Worm (Caenorhabditis elegans) whole organism, young adult: ENCODE measurements around the gene Y97E10AR.3.

Source experiments
- B0019.2 ChIP-seq: fragments of 200-800 bp; sonication (Bioruptor generic); conservative IDR thresholded peaks from 2 replicates; pipeline ENCODE4 v1.3.6; 2022; ENCODE audit warnings: missing genetic modification reagents, missing genetic modification characterization, missing compliant biosample characterization
- D2030.7 ChIP-seq: fragments of 200-800 bp; sonication (Bioruptor generic); IDR thresholded peaks from 2 replicates; pipeline ENCODE4 v1.3.6; 2022; ENCODE audit warnings: missing genetic modification reagents, missing genetic modification characterization, missing compliant biosample characterization
- F23B12.7 ChIP-seq: sonication (generic microtip); optimal IDR thresholded peaks from 2 replicates; lab custom pipeline; 2017; ENCODE audit warnings: missing genetic modification characterization, mild to moderate bottlenecking, missing compliant biosample characterization, antibody characterized with exemption, moderate library complexity; ENCODE audit not compliant: insufficient read depth
- F33H1.4 ChIP-seq: fragments of 200-800 bp; sonication (Bioruptor generic); IDR thresholded peaks from 2 replicates; pipeline ENCODE4 v1.3.6; 2022; ENCODE audit warnings: missing genetic modification reagents, missing genetic modification characterization, missing compliant biosample characterization
- F49E8.2 ChIP-seq: sonication (generic microtip); optimal IDR thresholded peaks from 3 replicates; lab custom pipeline; 2017; ENCODE audit warnings: missing genetic modification characterization, mild to moderate bottlenecking, missing compliant biosample characterization, antibody characterized with exemption, moderate library complexity; ENCODE audit not compliant: insufficient read depth
- Y53G8AR.9 ChIP-seq: fragments of 200-800 bp; sonication (Bioruptor generic); conservative IDR thresholded peaks from 2 replicates; pipeline ENCODE4 v1.3.6; 2022; ENCODE audit warnings: missing genetic modification reagents, missing genetic modification characterization, missing compliant biosample characterization
- Y79H2A.3 ChIP-seq: fragments of 200-800 bp; sonication (Bioruptor generic); conservative IDR thresholded peaks from 2 replicates; pipeline ENCODE4 v1.3.6; 2022; ENCODE audit warnings: missing genetic modification reagents, missing genetic modification characterization, missing compliant biosample characterization
- Y95B8A.8 ChIP-seq: fragments of 200-800 bp; sonication (Bioruptor generic); IDR thresholded peaks from 2 replicates; pipeline ENCODE4 v1.3.6; 2022; ENCODE audit warnings: missing genetic modification reagents, missing genetic modification characterization, missing compliant biosample characterization
- aptf-2 ChIP-seq: fragments of 200-800 bp; sonication (Bioruptor generic); conservative IDR thresholded peaks from 2 replicates; pipeline ENCODE4 v1.3.6; 2022; ENCODE audit warnings: missing genetic modification reagents, missing genetic modification characterization, missing compliant biosample characterization
- attf-3 ChIP-seq: fragments of 200-800 bp; sonication (Bioruptor generic); conservative IDR thresholded peaks from 2 replicates; pipeline ENCODE4 v1.3.6; 2022; ENCODE audit warnings: missing genetic modification reagents, missing genetic modification characterization, missing compliant biosample characterization
- attf-5 ChIP-seq: fragments of 200-800 bp; sonication (Bioruptor generic); optimal IDR thresholded peaks from 2 replicates; lab custom pipeline; 2018; ENCODE audit warnings: mild to moderate bottlenecking, missing genetic modification characterization, missing compliant biosample characterization
- cebp-2 ChIP-seq: fragments of 200-800 bp; sonication (Bioruptor generic); IDR thresholded peaks from 2 replicates; pipeline ENCODE4 v1.3.6; 2022; ENCODE audit warnings: missing genetic modification characterization, missing compliant biosample characterization
- ceh-91 ChIP-seq: fragments of 200-800 bp; sonication (Bioruptor generic); IDR thresholded peaks from 2 replicates; pipeline ENCODE4 v1.3.6; 2022; ENCODE audit warnings: missing genetic modification reagents, missing genetic modification characterization, missing compliant biosample characterization
- dpl-1 ChIP-seq: fragments of 150-350 bp; optimal IDR thresholded peaks from 2 replicates; lab custom pipeline; 2014; ENCODE audit warnings: missing biosample characterization, missing genetic modification reagents, missing genetic modification characterization
- ekl-4 ChIP-seq: fragments of 200-800 bp; sonication (Bioruptor generic); IDR thresholded peaks from 2 replicates; pipeline ENCODE4 v1.3.6; 2022; ENCODE audit warnings: missing genetic modification reagents, missing genetic modification characterization, missing compliant biosample characterization
- hlh-26 ChIP-seq: fragments of 200-800 bp; sonication (Bioruptor generic); conservative IDR thresholded peaks from 2 replicates; pipeline ENCODE4 v1.3.6; 2022; ENCODE audit warnings: missing genetic modification reagents, missing genetic modification characterization, missing compliant biosample characterization
- hmg-1.2 ChIP-seq: fragments of 200-800 bp; sonication (Bioruptor generic); IDR thresholded peaks from 2 replicates; pipeline ENCODE4 v1.3.6; 2022; ENCODE audit warnings: missing genetic modification reagents, missing genetic modification characterization, missing compliant biosample characterization
- hsf-1 ChIP-seq: fragments of 200-800 bp; sonication (Bioruptor generic); IDR thresholded peaks from 2 replicates; pipeline ENCODE4 v1.3.6; 2022; ENCODE audit warnings: missing genetic modification reagents, missing genetic modification characterization, missing compliant biosample characterization
- let-526 ChIP-seq: fragments of 200-800 bp; sonication (Bioruptor generic); IDR thresholded peaks from 2 replicates; pipeline ENCODE4 v1.3.6; 2022; ENCODE audit warnings: missing genetic modification reagents, missing genetic modification characterization, missing compliant biosample characterization
- lin-26 ChIP-seq: fragments of 200-800 bp; sonication (Bioruptor generic); IDR thresholded peaks from 2 replicates; pipeline ENCODE4 v1.3.6; 2022; ENCODE audit warnings: missing genetic modification reagents, missing genetic modification characterization, missing compliant biosample characterization
- lin-35 ChIP-seq, 3 experiments: fragments of 150-350 bp in 2 of 3; sonication (generic microtip) in 1 of 3; optimal IDR thresholded peaks; 2 replicates each; lab custom pipeline; 2014 to 2018; ENCODE audit warnings: missing biosample characterization in 3 of 3, missing genetic modification characterization in 3 of 3, missing genetic modification reagents in 3 of 3
- lin-40 ChIP-seq: sonication (generic microtip); optimal IDR thresholded peaks from 2 replicates; lab custom pipeline; 2016; ENCODE audit warnings: missing genetic modification characterization, mild to moderate bottlenecking, missing compliant biosample characterization, missing genotype, missing genetic modification reagents
- lin-54 ChIP-seq: fragments of 200-800 bp; sonication (Bioruptor generic); optimal IDR thresholded peaks from 2 replicates; lab custom pipeline; 2018; ENCODE audit warnings: mild to moderate bottlenecking, missing genetic modification characterization, missing compliant biosample characterization
- lsy-27 ChIP-seq: sonication (generic microtip); optimal IDR thresholded peaks from 2 replicates; lab custom pipeline; 2017; ENCODE audit warnings: missing genetic modification characterization, mild to moderate bottlenecking, missing compliant biosample characterization, antibody characterized with exemption, missing genotype, borderline replicate concordance; ENCODE audit not compliant: insufficient read depth
- madf-10 ChIP-seq: sonication (generic microtip); optimal IDR thresholded peaks from 2 replicates; lab custom pipeline; 2016; ENCODE audit warnings: mild to moderate bottlenecking, missing genetic modification characterization, missing compliant biosample characterization
- madf-3 ChIP-seq: fragments of 200-800 bp; sonication (Bioruptor generic); IDR thresholded peaks from 2 replicates; pipeline ENCODE4 v1.3.6; 2022; ENCODE audit warnings: missing genetic modification reagents, missing genetic modification characterization, missing compliant biosample characterization
- madf-6 ChIP-seq: fragments of 200-800 bp; sonication (Bioruptor generic); IDR thresholded peaks from 2 replicates; pipeline ENCODE4 v1.3.6; 2022; ENCODE audit warnings: missing genetic modification reagents, missing genetic modification characterization, missing compliant biosample characterization
- madf-8 ChIP-seq: fragments of 200-800 bp; sonication (Bioruptor generic); conservative IDR thresholded peaks from 2 replicates; pipeline ENCODE4 v1.3.6; 2022; ENCODE audit warnings: missing genetic modification reagents, missing genetic modification characterization, missing compliant biosample characterization
- nfya-1 ChIP-seq: sonication (generic microtip); optimal IDR thresholded peaks from 2 replicates; lab custom pipeline; 2017; ENCODE audit warnings: antibody characterized with exemption, missing compliant biosample characterization, missing genetic modification characterization, borderline replicate concordance; ENCODE audit not compliant: insufficient read depth
- nfyb-1 ChIP-seq: fragments of 200-800 bp; sonication (Bioruptor generic); IDR thresholded peaks from 2 replicates; pipeline ENCODE4 v1.3.6; 2022; ENCODE audit warnings: missing genetic modification reagents, missing genetic modification characterization, missing compliant biosample characterization
- nhr-120 ChIP-seq: fragments of 200-800 bp; sonication (Bioruptor generic); IDR thresholded peaks from 2 replicates; pipeline ENCODE4 v1.3.6; 2022; ENCODE audit warnings: missing genetic modification characterization, missing compliant biosample characterization
- nhr-90 ChIP-seq: sonication (generic microtip); optimal IDR thresholded peaks from 2 replicates; lab custom pipeline; 2016; ENCODE audit warnings: missing genotype, mild to moderate bottlenecking, missing genetic modification characterization, missing compliant biosample characterization
- pbrm-1 ChIP-seq: fragments of 200-800 bp; sonication (Bioruptor generic); IDR thresholded peaks from 2 replicates; pipeline ENCODE4 v1.3.6; 2022; ENCODE audit warnings: missing genetic modification reagents, missing genetic modification characterization, missing compliant biosample characterization
- rec-8 ChIP-seq, 2 experiments: sonication (generic microtip); optimal IDR thresholded peaks; 2 replicates each; lab custom pipeline; 2016; ENCODE audit warnings: mild to moderate bottlenecking in 2 of 2, missing genetic modification characterization in 2 of 2, missing genetic modification reagents in 2 of 2, missing genotype in 2 of 2, missing biosample characterization in 1 of 2, missing compliant biosample characterization in 1 of 2, moderate library complexity in 1 of 2
- snpc-1.1 ChIP-seq: sonication (generic microtip); optimal IDR thresholded peaks from 2 replicates; lab custom pipeline; 2017; ENCODE audit warnings: missing genetic modification characterization, mild to moderate bottlenecking, missing compliant biosample characterization, antibody characterized with exemption, moderate library complexity, missing genotype, missing genetic modification reagents; ENCODE audit not compliant: insufficient read depth
- snpc-1.3 ChIP-seq: sonication (generic microtip); optimal IDR thresholded peaks from 2 replicates; lab custom pipeline; 2017; ENCODE audit warnings: missing genetic modification characterization, mild to moderate bottlenecking, missing compliant biosample characterization, antibody characterized with exemption, moderate library complexity, missing genotype, missing genetic modification reagents; ENCODE audit not compliant: insufficient read depth
- snpc-3.4 ChIP-seq: sonication (generic microtip); optimal IDR thresholded peaks from 2 replicates; lab custom pipeline; 2017; ENCODE audit warnings: missing genetic modification characterization, mild to moderate bottlenecking, missing compliant biosample characterization, antibody characterized with exemption, moderate library complexity, missing genotype, missing genetic modification reagents
- snpc-4 ChIP-seq, 5 experiments: fragments of 150-350 bp in 1 of 5; sonication (generic microtip) in 4 of 5; optimal IDR thresholded peaks; 2 replicates each; lab custom pipeline; 2014 to 2018; ENCODE audit warnings: missing genetic modification characterization in 5 of 5, missing biosample characterization in 3 of 5, antibody characterized with exemption in 2 of 5, mild to moderate bottlenecking in 2 of 5, missing compliant biosample characterization in 2 of 5, missing genotype in 2 of 5, moderate library complexity in 2 of 5, missing genetic modification reagents in 1 of 5
- tbp1 ChIP-seq: fragments of 200-800 bp; sonication (Bioruptor generic); optimal IDR thresholded peaks from 2 replicates; lab custom pipeline; 2018; ENCODE audit warnings: mild to moderate bottlenecking, missing genetic modification characterization, missing compliant biosample characterization
- tbx-9 ChIP-seq: sonication (generic microtip); optimal IDR thresholded peaks from 2 replicates; lab custom pipeline; 2016; ENCODE audit warnings: borderline replicate concordance, missing genetic modification characterization, inconsistent platforms, missing compliant biosample characterization
- tlf-1 ChIP-seq: fragments of 200-800 bp; sonication (Bioruptor generic); optimal IDR thresholded peaks from 2 replicates; lab custom pipeline; 2018; ENCODE audit warnings: mild to moderate bottlenecking, missing genetic modification characterization, missing compliant biosample characterization
- xnd-1 ChIP-seq: sonication (generic microtip); optimal IDR thresholded peaks from 2 replicates; lab custom pipeline; 2016; ENCODE audit warnings: missing genotype, missing genetic modification reagents, missing genetic modification characterization, missing compliant biosample characterization
- ztf-18 ChIP-seq: sonication (generic microtip); optimal IDR thresholded peaks from 2 replicates; lab custom pipeline; 2016; ENCODE audit warnings: missing genotype, mild to moderate bottlenecking, missing genetic modification characterization, missing compliant biosample characterization
- ztf-22 ChIP-seq: fragments of 200-800 bp; sonication (Bioruptor generic); optimal IDR thresholded peaks from 2 replicates; lab custom pipeline; 2018; ENCODE audit warnings: mild to moderate bottlenecking, missing genetic modification characterization, moderate library complexity, missing compliant biosample characterization

Y97E10AR.3 gene

ce11 chrV:8028825-8029489, 21.6 kb upstream of the Y97E10AR.3 start, which contains the start of gene oma-2:
Gene oma-2, plus strand, starts transcription at chrV:8029439.
- TF ChIP-seq madf-10 (tag; lab: Kevin White, UChicago), result no peak
- 0 out of 2 replicates have a peak, but pooled peaks have one; percentile 33 for TF ChIP-seq nfyb-1 (GFP tag; lab: Robert Waterston, UW)
- TF ChIP-seq dpl-1 (GFP tag; lab: Kevin White, UChicago), result peak; percentile 36
- peak; percentile 58 for TF ChIP-seq lin-54 (GFP tag; lab: Kevin White, UChicago)
- TF ChIP-seq cebp-2 (GFP tag; lab: Robert Waterston, UW), result no peak
- no peak for TF ChIP-seq lin-40
- TF ChIP-seq F49E8.2, result peak; percentile 76
- no peak for TF ChIP-seq rec-8 (tag; optimal IDR thresholded peaks at IDR 0.05; lab: Kevin White, UChicago)
- peak; percentile 37; the same call in 1 of the 2 replicates for TF ChIP-seq pbrm-1 (GFP tag; lab: Robert Waterston, UW)
- 0 out of 2 replicates have a peak, but pooled peaks have one; percentile 22 for TF ChIP-seq B0019.2
- TF ChIP-seq madf-8 (GFP tag; lab: Robert Waterston, UW), result peak; percentile 95
- TF ChIP-seq hsf-1 (GFP tag; lab: Robert Waterston, UW), result peak; percentile 90
- TF ChIP-seq nhr-90 (tag; lab: Kevin White, UChicago), result no peak
- no peak for TF ChIP-seq hlh-26
- no peak for TF ChIP-seq snpc-4 (GFP tag; optimal IDR thresholded peaks at IDR 0.05; lab: Kevin White, UChicago)
- TF ChIP-seq snpc-4 (tag; optimal IDR thresholded peaks at IDR 0.05; lab: Kevin White, UChicago), result peak in 1 of 4 experiments; percentile 39
- TF ChIP-seq snpc-1.1 (tag; lab: Kevin White, UChicago), result peak; percentile 23
- TF ChIP-seq F33H1.4 (GFP tag; lab: Robert Waterston, UW), result peak; percentile 87
- 0 out of 2 replicates have a peak, but pooled peaks have one; percentile 16 for TF ChIP-seq madf-3 (GFP tag; lab: Robert Waterston, UW)
- peak; percentile 84 for TF ChIP-seq ceh-91 (GFP tag; lab: Robert Waterston, UW)
- no peak for TF ChIP-seq tbx-9 (tag; lab: Kevin White, UChicago)
- 0 out of 2 replicates have a peak, but pooled peaks have one; percentile 52 for TF ChIP-seq Y53G8AR.9 (GFP tag; lab: Robert Waterston, UW)
- 0 out of 2 replicates have a peak, but pooled peaks have one; percentile 37 for TF ChIP-seq ekl-4 (GFP tag; lab: Robert Waterston, UW)
- 0 out of 2 replicates have a peak, but pooled peaks have one; percentile 47 for TF ChIP-seq Y95B8A.8 (GFP tag; lab: Robert Waterston, UW)
- no peak for TF ChIP-seq aptf-2 (GFP tag; lab: Robert Waterston, UW)
- TF ChIP-seq nfya-1 (tag; lab: Kevin White, UChicago), result no peak
- TF ChIP-seq hmg-1.2, result peak; percentile 45
- TF ChIP-seq tbp1 (GFP tag; lab: Kevin White, UChicago), result peak; percentile 28
- peak; percentile 62 for TF ChIP-seq snpc-1.3 (tag; lab: Kevin White, UChicago)
- peak; percentile 89 for TF ChIP-seq xnd-1
- peak; percentile 96 for TF ChIP-seq madf-6
- TF ChIP-seq snpc-3.4, result peak; percentile 1
- TF ChIP-seq attf-5 (GFP tag; lab: Kevin White, UChicago), result no peak
- TF ChIP-seq lin-26 (GFP tag; lab: Robert Waterston, UW), result no peak
- peak; percentile 45 for TF ChIP-seq tlf-1 (GFP tag; lab: Kevin White, UChicago)
- 0 out of 2 replicates have a peak, but pooled peaks have one; percentile 21 for TF ChIP-seq attf-3 (GFP tag; lab: Robert Waterston, UW)
- TF ChIP-seq lsy-27 (tag; lab: Kevin White, UChicago), result no peak
- TF ChIP-seq ztf-22 (GFP tag; lab: Kevin White, UChicago), result no peak
- no peak for TF ChIP-seq let-526 (GFP tag; lab: Robert Waterston, UW)
- TF ChIP-seq F23B12.7 (tag; lab: Kevin White, UChicago), result peak; percentile 26
- no peak for TF ChIP-seq Y79H2A.3
- TF ChIP-seq ztf-18 (tag; lab: Kevin White, UChicago), result peak; percentile 37
- no peak for TF ChIP-seq lin-35 (GFP tag; optimal IDR thresholded peaks at IDR 0.05; lab: Kevin White, UChicago)
- TF ChIP-seq D2030.7, result peak; percentile 89
- no peak for TF ChIP-seq nhr-120 (GFP tag; lab: Robert Waterston, UW)
